Fruit fly (Drosophila melanogaster) whole organism, embryonic: Measurements from ENCODE around the gene CaMKII.

Experiments used
- ATbp ChIP-seq: fragments of 200-800 bp; sonication (Bioruptor generic); optimal IDR thresholded peaks from 2 replicates; lab custom pipeline; 2017; ENCODE audit warnings: missing biosample characterization, mild to moderate bottlenecking, missing genetic modification characterization, missing genetic modification reagents
- Ada2b ChIP-seq: fragments of 200-800 bp; sonication (Bioruptor generic); IDR thresholded peaks from 2 replicates; pipeline ENCODE4 v1.3.6; 2022; ENCODE audit warnings: missing biosample characterization, missing genetic modification characterization
- B-H1 ChIP-seq: fragments of 200-800 bp; sonication (Bioruptor generic); IDR thresholded peaks from 3 replicates; pipeline ENCODE4 v1.3.6; 2022; ENCODE audit warnings: missing biosample characterization, missing genetic modification characterization
- Bgb ChIP-seq: fragments of 200-800 bp; sonication (Bioruptor generic); IDR thresholded peaks from 2 replicates; pipeline ENCODE4 v1.3.6; 2022; ENCODE audit warnings: missing biosample characterization, missing genetic modification characterization; ENCODE audit not compliant: partially characterized antibody
- CG10366 ChIP-seq: fragments of 200-800 bp; sonication (Bioruptor generic); IDR thresholded peaks from 2 replicates; pipeline ENCODE4 v1.3.6; 2022; ENCODE audit warnings: missing biosample characterization, missing genetic modification characterization
- CG10431 ChIP-seq: fragments of 200-800 bp; sonication (Bioruptor generic); optimal IDR thresholded peaks from 3 replicates; lab custom pipeline; 2018; ENCODE audit warnings: missing biosample characterization, mild to moderate bottlenecking, missing genetic modification characterization
- CG10654 ChIP-seq: fragments of 200-800 bp; sonication (Bioruptor generic); optimal IDR thresholded peaks from 2 replicates; lab custom pipeline; 2016; ENCODE audit warnings: missing biosample characterization, missing genetic modification characterization
- CG11560 ChIP-seq: fragments of 200-800 bp; sonication (Bioruptor generic); IDR thresholded peaks from 3 replicates; pipeline ENCODE4 v1.3.6; 2022; ENCODE audit warnings: missing biosample characterization, missing genetic modification characterization
- CG12071 ChIP-seq: fragments of 200-800 bp; sonication (Bioruptor generic); optimal IDR thresholded peaks from 3 replicates; lab custom pipeline; 2018; ENCODE audit warnings: missing biosample characterization, mild to moderate bottlenecking, missing genetic modification characterization
- CG12942 ChIP-seq: fragments of 200-800 bp; sonication (Bioruptor generic); optimal IDR thresholded peaks from 3 replicates; lab custom pipeline; 2016; ENCODE audit warnings: missing biosample characterization, missing genetic modification characterization
- CG14710 ChIP-seq: fragments of 200-800 bp; sonication (Bioruptor generic); optimal IDR thresholded peaks from 3 replicates; lab custom pipeline; 2019; ENCODE audit warnings: missing biosample characterization, mild to moderate bottlenecking, missing genetic modification characterization, moderate library complexity
- CG15601 ChIP-seq: fragments of 200-800 bp; sonication (Bioruptor generic); optimal IDR thresholded peaks from 3 replicates; lab custom pipeline; 2019; ENCODE audit warnings: missing biosample characterization, mild to moderate bottlenecking, missing genetic modification characterization, moderate library complexity
- CG15696 ChIP-seq: fragments of 200-800 bp; sonication (Bioruptor generic); optimal IDR thresholded peaks from 2 replicates; lab custom pipeline; 2019; ENCODE audit warnings: missing biosample characterization, mild to moderate bottlenecking, missing genetic modification characterization, moderate library complexity
- CG1603 ChIP-seq: fragments of 200-800 bp; sonication (Bioruptor generic); optimal IDR thresholded peaks from 2 replicates; lab custom pipeline; 2019; ENCODE audit warnings: missing biosample characterization, mild to moderate bottlenecking, missing genetic modification characterization, moderate library complexity
- CG17912 ChIP-seq: fragments of 200-800 bp; sonication (Bioruptor generic); optimal IDR thresholded peaks from 2 replicates; lab custom pipeline; 2018; ENCODE audit warnings: missing biosample characterization, mild to moderate bottlenecking, missing genetic modification characterization
- CG18599 ChIP-seq: fragments of 200-800 bp; sonication (Bioruptor generic); optimal IDR thresholded peaks from 3 replicates; lab custom pipeline; 2017; ENCODE audit warnings: missing biosample characterization, missing genetic modification characterization, mild to moderate bottlenecking, moderate library complexity, missing genetic modification reagents
- CG2120 ChIP-seq: fragments of 200-800 bp; sonication (Bioruptor generic); optimal IDR thresholded peaks from 3 replicates; lab custom pipeline; 2016; ENCODE audit warnings: missing biosample characterization, missing genetic modification characterization
- CG2712 ChIP-seq: fragments of 200-800 bp; optimal IDR thresholded peaks from 3 replicates; lab custom pipeline; 2019; ENCODE audit warnings: missing biosample characterization, mild to moderate bottlenecking, missing genetic modification characterization, moderate library complexity
- CG31388 ChIP-seq: fragments of 200-800 bp; sonication (Bioruptor generic); optimal IDR thresholded peaks from 2 replicates; lab custom pipeline; 2016; ENCODE audit warnings: missing biosample characterization, missing genetic modification characterization
- CG32532 ChIP-seq: fragments of 200-800 bp; sonication (Bioruptor generic); IDR thresholded peaks from 2 replicates; pipeline ENCODE4 v1.3.6; 2022; ENCODE audit warnings: missing biosample characterization, missing genetic modification characterization
- CG3281 ChIP-seq: fragments of 200-800 bp; sonication (Bioruptor generic); optimal IDR thresholded peaks from 3 replicates; lab custom pipeline; 2017; ENCODE audit warnings: missing biosample characterization, mild to moderate bottlenecking, missing genetic modification characterization
- CG3995 ChIP-seq: fragments of 200-800 bp; sonication (Bioruptor generic); optimal IDR thresholded peaks from 3 replicates; lab custom pipeline; 2016; ENCODE audit warnings: missing biosample characterization, missing genetic modification characterization
- CG4617 ChIP-seq: fragments of 200-800 bp; sonication (Bioruptor generic); optimal IDR thresholded peaks from 3 replicates; lab custom pipeline; 2016; ENCODE audit warnings: missing biosample characterization, missing genetic modification characterization, borderline replicate concordance
- CG4707 ChIP-seq: fragments of 200-800 bp; sonication (Bioruptor generic); optimal IDR thresholded peaks from 2 replicates; lab custom pipeline; 2018; ENCODE audit warnings: missing biosample characterization, mild to moderate bottlenecking, missing genetic modification characterization, moderate library complexity
- CG6654 ChIP-seq: fragments of 200-800 bp; sonication (Bioruptor generic); optimal IDR thresholded peaks from 2 replicates; lab custom pipeline; 2017; ENCODE audit warnings: missing biosample characterization, mild to moderate bottlenecking, missing genetic modification characterization
- CG7357 ChIP-seq: fragments of 200-800 bp; sonication (Bioruptor generic); IDR thresholded peaks from 3 replicates; pipeline ENCODE4 v1.3.6; 2022; ENCODE audit warnings: missing biosample characterization, missing genetic modification characterization
- CG8924 ChIP-seq: fragments of 200-800 bp; optimal IDR thresholded peaks from 3 replicates; lab custom pipeline; 2019; ENCODE audit warnings: missing biosample characterization, mild to moderate bottlenecking, missing genetic modification characterization, moderate library complexity
- CG9932 ChIP-seq: fragments of 200-800 bp; sonication (Bioruptor generic); IDR thresholded peaks from 2 replicates; pipeline ENCODE4 v1.3.6; 2022; ENCODE audit warnings: missing biosample characterization, missing genetic modification characterization
- Doc2 ChIP-seq: fragments of 200-800 bp; sonication (Bioruptor generic); IDR thresholded peaks from 2 replicates; pipeline ENCODE4 v1.3.6; 2022; ENCODE audit warnings: missing biosample characterization, missing genetic modification characterization
- Gsc ChIP-seq: fragments of 200-800 bp; sonication (Bioruptor generic); IDR thresholded peaks from 2 replicates; pipeline ENCODE4 v1.3.6; 2022; ENCODE audit warnings: missing biosample characterization, missing genetic modification characterization
- Hmx ChIP-seq: fragments of 200-800 bp; sonication (Bioruptor generic); optimal IDR thresholded peaks from 2 replicates; lab custom pipeline; 2016; ENCODE audit warnings: missing biosample characterization, missing genetic modification characterization
- Hr3 ChIP-seq: fragments of 200-800 bp; sonication (Bioruptor generic); optimal IDR thresholded peaks from 3 replicates; lab custom pipeline; 2016; ENCODE audit warnings: missing biosample characterization, missing genetic modification characterization
- MESR4 ChIP-seq: fragments of 200-800 bp; sonication (Bioruptor generic); optimal IDR thresholded peaks from 2 replicates; lab custom pipeline; 2018; ENCODE audit warnings: missing biosample characterization, mild to moderate bottlenecking, missing genetic modification characterization, moderate library complexity
- Ssrp ChIP-seq: fragments of 200-800 bp; sonication (Bioruptor generic); optimal IDR thresholded peaks from 2 replicates; lab custom pipeline; 2018; ENCODE audit warnings: missing biosample characterization, mild to moderate bottlenecking, missing genetic modification characterization, moderate library complexity
- Xbp1 ChIP-seq: fragments of 200-800 bp; sonication (Bioruptor generic); optimal IDR thresholded peaks from 3 replicates; lab custom pipeline; 2016; ENCODE audit warnings: missing biosample characterization, mild to moderate bottlenecking, missing genetic modification characterization
- bigmax ChIP-seq: fragments of 200-800 bp; sonication (Bioruptor generic); optimal IDR thresholded peaks from 2 replicates; lab custom pipeline; 2018; ENCODE audit warnings: missing biosample characterization, mild to moderate bottlenecking, missing genetic modification characterization
- bsh ChIP-seq, 2 experiments: fragments of 200-800 bp; sonication (Bioruptor generic); optimal IDR thresholded peaks; 2 replicates each; lab custom pipeline; 2017 to 2018; ENCODE audit warnings: mild to moderate bottlenecking in 2 of 2, missing biosample characterization in 2 of 2, missing genetic modification characterization in 2 of 2, moderate library complexity in 1 of 2
- chif ChIP-seq, 2 experiments: fragments of 200-800 bp; sonication (Bioruptor generic); optimal IDR thresholded peaks; 3 replicates each; lab custom pipeline; 2016; ENCODE audit warnings: missing biosample characterization in 2 of 2, missing genetic modification characterization in 2 of 2
- ems ChIP-seq: fragments of 200-800 bp; sonication (Bioruptor generic); optimal IDR thresholded peaks from 3 replicates; lab custom pipeline; 2016; ENCODE audit warnings: missing biosample characterization, missing genetic modification characterization
- exex ChIP-seq: fragments of 200-800 bp; sonication (Bioruptor generic); optimal IDR thresholded peaks from 4 replicates; lab custom pipeline; 2018; ENCODE audit warnings: missing biosample characterization, mild to moderate bottlenecking, missing genetic modification characterization, moderate library complexity
- hb ChIP-seq: fragments of 200-800 bp; sonication (Bioruptor generic); IDR thresholded peaks from 3 replicates; pipeline ENCODE4 v1.3.6; 2022; ENCODE audit warnings: missing biosample characterization, missing genetic modification characterization; ENCODE audit not compliant: partially characterized antibody
- hkb ChIP-seq, 2 experiments: fragments of 200-800 bp in 1 of 2; fragments of >200 bp in 1 of 2; sonication (Bioruptor generic) in 1 of 2; IDR thresholded peaks in 1 of 2; optimal IDR thresholded peaks in 1 of 2; 2 replicates each; pipeline versions ENCODE4 v1.3.6 to Lab custom; 2017 to 2022; ENCODE audit warnings: missing biosample characterization in 1 of 2, missing genetic modification characterization in 1 of 2
- jing ChIP-seq: fragments of 200-800 bp; sonication (Bioruptor generic); optimal IDR thresholded peaks from 2 replicates; lab custom pipeline; 2018; ENCODE audit warnings: missing biosample characterization, mild to moderate bottlenecking, missing genetic modification characterization
- oc ChIP-seq: fragments of 200-800 bp; sonication (Bioruptor generic); optimal IDR thresholded peaks from 2 replicates; lab custom pipeline; 2018; ENCODE audit warnings: missing biosample characterization, mild to moderate bottlenecking, missing genetic modification characterization, moderate library complexity
- pzg ChIP-seq: fragments of 200-800 bp; sonication (Bioruptor generic); optimal IDR thresholded peaks from 3 replicates; lab custom pipeline; 2018; ENCODE audit warnings: missing biosample characterization, mild to moderate bottlenecking, missing genetic modification characterization, moderate library complexity
- sc ChIP-seq, 3 experiments: fragments of >200 bp in 2 of 3; fragments of 200-800 bp in 1 of 3; sonication (Bioruptor generic) in 1 of 3; optimal IDR thresholded peaks; 2 replicates in 2 of 3; 3 replicates in 1 of 3; lab custom pipeline; 2017; ENCODE audit warnings: mild to moderate bottlenecking in 1 of 3, missing biosample characterization in 1 of 3, missing genetic modification characterization in 1 of 3, missing genetic modification reagents in 1 of 3
- stwl ChIP-seq: fragments of 200-800 bp; sonication (Bioruptor generic); optimal IDR thresholded peaks from 3 replicates; lab custom pipeline; 2018; ENCODE audit warnings: missing biosample characterization, mild to moderate bottlenecking, missing genetic modification characterization, moderate library complexity
- trem ChIP-seq: fragments of 200-800 bp; optimal IDR thresholded peaks from 3 replicates; lab custom pipeline; 2019; ENCODE audit warnings: missing biosample characterization, mild to moderate bottlenecking, missing genetic modification characterization, moderate library complexity

CaMKII gene

dm6 chr4:1051271-1051670 is 2.2 kb downstream of the CaMKII start (continued):
- TF ChIP-seq Bgb (GFP tag; lab: Robert Waterston, UW) (peak; percentile 25; the same call in 1 of the 2 replicates), CG14710 (tag; lab: Kevin White, UChicago) (peak; percentile 63), CG4617 (GFP tag; lab: Kevin White, UChicago) (peak; percentile 74), oc (tag; lab: Kevin White, UChicago) (no peak), stwl (tag; lab: Kevin White, UChicago) (peak; percentile 52), CG3995 (GFP tag; lab: Kevin White, UChicago) (peak; percentile 28), CG17912 (peak; percentile 30), CG15601 (tag; lab: Kevin White, UChicago) (peak; percentile 55), Xbp1 (GFP tag; lab: Kevin White, UChicago) (peak; percentile 17), CG6654 (no peak), ATbp (GFP tag; lab: Kevin White, UChicago) (no peak), MESR4 (GFP tag; lab: Kevin White, UChicago) (peak; percentile 64), CG2120 (peak; percentile 17), CG4707 (GFP tag; lab: Kevin White, UChicago) (no peak), trem (tag; lab: Kevin White, UChicago) (peak; percentile 28), B-H1 (GFP tag; lab: Robert Waterston, UW) (no peak), CG15696 (tag; lab: Kevin White, UChicago) (peak; percentile 0), CG31388 (GFP tag; lab: Kevin White, UChicago) (no peak), CG10431 (GFP tag; lab: Kevin White, UChicago) (peak; percentile 71), bigmax (no peak), CG2712 (tag; lab: Kevin White, UChicago) (peak; percentile 42), Hmx (GFP tag; lab: Kevin White, UChicago) (no peak), exex (tag; lab: Kevin White, UChicago) (no peak), pzg (GFP tag; lab: Kevin White, UChicago) (peak; percentile 75), CG11560 (tag; lab: Robert Waterston, UW) (no peak), CG7357 (GFP tag; lab: Robert Waterston, UW) (peak; percentile 82), jing (GFP tag; lab: Kevin White, UChicago) (no peak), CG1603 (peak; percentile 100), CG10654 (GFP tag; lab: Kevin White, UChicago) (no peak), sc (optimal IDR thresholded peaks at IDR 0.05; lab: Kevin White, UChicago) (no peak), sc (GFP tag; optimal IDR thresholded peaks at IDR 0.05; lab: Kevin White, UChicago) (peak; percentile 1), CG12942 (GFP tag; lab: Kevin White, UChicago) (peak; percentile 22), CG32532 (GFP tag; lab: Robert Waterston, UW) (no peak)

dm6 chr4:1050422-1050821 is 3.1 kb downstream of the CaMKII start:
- TF ChIP-seq CG6654 = no peak
- TF ChIP-seq Hr3 = no peak
- TF ChIP-seq Doc2 (GFP tag; lab: Robert Waterston, UW) = no peak
- no peak for TF ChIP-seq CG3281 (GFP tag; lab: Kevin White, UChicago)
- TF ChIP-seq CG9932 (GFP tag; lab: Robert Waterston, UW) = no peak
- TF ChIP-seq chif (GFP tag; optimal IDR thresholded peaks at IDR 0.05; lab: Kevin White, UChicago) = no peak
- no peak for TF ChIP-seq CG12071 (GFP tag; lab: Kevin White, UChicago)
- no peak for TF ChIP-seq B-H1 (GFP tag; lab: Robert Waterston, UW)
- TF ChIP-seq hkb (optimal IDR thresholded peaks at IDR 0.05; lab: Kevin White, UChicago) = no peak
- no peak for TF ChIP-seq hkb (GFP tag; IDR thresholded peaks at IDR 0.05; lab: Robert Waterston, UW)
- no peak for TF ChIP-seq Gsc (GFP tag; lab: Robert Waterston, UW)
- TF ChIP-seq bsh (GFP tag; optimal IDR thresholded peaks at IDR 0.05; lab: Kevin White, UChicago) = no peak
- TF ChIP-seq hb (GFP tag; lab: Robert Waterston, UW) = no peak
- TF ChIP-seq Ssrp = no peak
- TF ChIP-seq CG18599 (GFP tag; lab: Kevin White, UChicago) = no peak
- no peak for TF ChIP-seq CG8924
- no peak for TF ChIP-seq Ada2b (GFP tag; lab: Robert Waterston, UW)
- no peak for TF ChIP-seq ems (GFP tag; lab: Kevin White, UChicago)
- no peak for TF ChIP-seq CG10366 (GFP tag; lab: Robert Waterston, UW)
- no peak for TF ChIP-seq pzg (GFP tag; lab: Kevin White, UChicago)
